Fruit fly (Drosophila melanogaster): ENCODE data around the gene CG31797.

- TF ChIP-seq ttk (optimal IDR thresholded peaks at IDR 0.05) (no peak), Myc (optimal IDR thresholded peaks at IDR 0.05) (no peak), psq (optimal IDR thresholded peaks at IDR 0.05) (no peak), Sin3A (optimal IDR thresholded peaks at IDR 0.05) (no peak), insv (optimal IDR thresholded peaks at IDR 0.05) (no peak)
These were observed 26.9 kb downstream of the CG31797 start for dm6 chr2L:19235120-19235519.
